Fruit fly (Drosophila melanogaster) whole organism, prepupa: ENCODE results near the gene CG7551.

Experiments used
- CG31627 ChIP-seq: fragments of 200-800 bp; sonication (Bioruptor generic); optimal IDR thresholded peaks from 3 replicates; lab custom pipeline; 2016; ENCODE audit warnings: missing biosample characterization, missing genetic modification characterization
- CG6276 ChIP-seq: fragments of 200-800 bp; sonication (Bioruptor generic); optimal IDR thresholded peaks from 2 replicates; lab custom pipeline; 2017; ENCODE audit warnings: missing biosample characterization, mild to moderate bottlenecking, missing genetic modification characterization

- peak; percentile 21 for TF ChIP-seq CG31627 (GFP tag; lab: Kevin White, UChicago)
- no peak for TF ChIP-seq CG6276 (GFP tag; lab: Kevin White, UChicago)
Observed at dm6 chr3L:11485956-11486609, 27.8 kb downstream of the CG7551 start.
